Worm (Caenorhabditis elegans): ENCODE data around the gene C37C3.12.

ce11 chrV:7872945-7873344 is 33.6 kb upstream of the C37C3.12 start:
- TF ChIP-seq pha-4 (tag; optimal IDR thresholded peaks at IDR 0.05): no peak
- no peak for TF ChIP-seq ceh-9 (tag; optimal IDR thresholded peaks at IDR 0.05)

Data from whole organism, late embryonic.